Worm (Caenorhabditis elegans): Measurements from ENCODE around the gene sel-5.

DNA sequence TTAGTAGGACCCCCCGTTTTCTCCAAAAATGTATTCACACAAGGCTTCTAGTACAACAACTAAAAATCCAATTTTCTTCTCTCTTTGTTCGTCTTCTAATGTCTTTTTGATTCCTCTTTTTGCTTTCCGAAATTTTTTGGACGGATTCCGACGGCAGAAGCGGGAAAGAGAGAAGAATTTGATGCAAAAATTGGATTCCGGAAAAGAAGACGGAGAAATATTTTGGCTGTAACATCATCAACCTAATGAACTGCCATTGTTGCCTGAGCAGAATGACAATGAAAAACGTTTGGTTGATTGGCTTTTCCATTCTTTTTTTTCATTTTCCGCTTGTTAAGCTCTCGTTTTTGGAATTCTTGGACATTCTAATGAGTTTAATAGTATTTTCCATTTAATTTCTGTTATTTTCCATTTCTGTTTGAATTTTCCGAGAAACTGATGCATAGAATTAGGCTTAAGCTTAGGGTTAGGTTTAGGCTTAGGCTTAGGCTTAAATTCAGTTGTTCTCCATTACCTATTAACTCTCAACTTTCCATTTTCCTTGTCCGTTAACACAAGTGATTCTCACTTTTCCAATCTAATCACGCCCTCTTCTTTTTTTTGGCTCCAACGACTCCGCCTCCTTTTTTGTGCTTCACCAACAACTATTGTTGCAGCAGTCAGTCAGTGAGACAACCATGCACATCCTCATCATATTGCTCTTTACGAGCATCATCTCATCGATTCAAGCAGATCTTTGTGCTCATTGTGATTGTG, 44.3 kb upstream of the sel-5 start, which contains the start of gene lron-5:
- TF ChIP-seq xbp-1 (tag; optimal IDR thresholded peaks at IDR 0.05) (no peak), efl-1 (optimal IDR thresholded peaks at IDR 0.05) (no peak), efl-1 (GFP tag; optimal IDR thresholded peaks at IDR 0.05 in 1 of 2) (no peak), egl-27 (tag; optimal IDR thresholded peaks at IDR 0.05) (no peak), ceh-82 (tag; optimal IDR thresholded peaks at IDR 0.05) (no peak), ama-1 (optimal IDR thresholded peaks at IDR 0.05) (no peak), sptf-1 (tag; optimal IDR thresholded peaks at IDR 0.05) (no peak)
